Comparison of ENCODE assay signal across 1 fruit fly cellular context in genomic region chr3L:8651876-8652571, dm6.
TF ChIP-seq lines count a peak whose summit lies in the region.

No protein-coding gene starts in this region.

TF ChIP-seq in whole organism, embryonic, 481 proteins besides CTCF, POLR2A, EP300 and RAD21 (continued from another document):
- TF ChIP-seq Dbx (GFP tag; IDR thresholded peaks at IDR 0.05; lab: Robert Waterston, UW) (peak; percentile 45; the same call in 1 of the 3 replicates), Xbp1 (GFP tag; optimal IDR thresholded peaks at IDR 0.05; lab: Kevin White, UChicago) (peak; percentile 26), bbx (GFP tag; IDR thresholded peaks at IDR 0.05; lab: Robert Waterston, UW; ENCODE audit: partially characterized antibody) (peak; percentile 30; the same call in 1 of the 2 replicates), knrl (GFP tag; IDR thresholded peaks at IDR 0.05; lab: Robert Waterston, UW; ENCODE audit: partially characterized antibody) (peak; percentile 64; the same call in 1 of the 3 replicates), lola (GFP tag; optimal IDR thresholded peaks at IDR 0.05; lab: Kevin White, UChicago) (no peak), CG2199 (GFP tag; IDR thresholded peaks at IDR 0.05; lab: Robert Waterston, UW) (0 out of 3 replicates have a peak, but pooled peaks have one; percentile 26), CG14710 (tag; optimal IDR thresholded peaks at IDR 0.05; lab: Kevin White, UChicago) (peak; percentile 9), CG17829 (tag; optimal IDR thresholded peaks at IDR 0.05; lab: Kevin White, UChicago) (peak; percentile 10), CG8478 (optimal IDR thresholded peaks at IDR 0.05; lab: Kevin White, UChicago) (peak; percentile 78), phol (tag; optimal IDR thresholded peaks at IDR 0.05; lab: Kevin White, UChicago) (peak; percentile 22), gro (GFP tag; optimal IDR thresholded peaks at IDR 0.05; lab: Kevin White, UChicago) (no peak), CG31365 (tag; optimal IDR thresholded peaks at IDR 0.05; lab: Kevin White, UChicago) (peak; percentile 97), Dfd (GFP tag; optimal IDR thresholded peaks at IDR 0.05; lab: Kevin White, UChicago) (peak in 1 of 2 experiments; percentile 46), ranshi (GFP tag; IDR thresholded peaks at IDR 0.05; lab: Robert Waterston, UW) (0 out of 2 replicates have a peak, but pooled peaks have one; percentile 7), E2f2 (GFP tag; IDR thresholded peaks at IDR 0.05; lab: Robert Waterston, UW) (peak; percentile 37; the same call in 1 of the 2 replicates), CG42726 (GFP tag; IDR thresholded peaks at IDR 0.05; lab: Robert Waterston, UW; ENCODE audit: partially characterized antibody) (peak; percentile 73), Gsc (GFP tag; IDR thresholded peaks at IDR 0.05; lab: Robert Waterston, UW) (no peak), HmgZ (tag; optimal IDR thresholded peaks at IDR 0.05; lab: Kevin White, UChicago) (peak; percentile 1), Med (GFP tag; lab: Kevin White, UChicago) (peak; percentile 18), dmrt11E (tag; optimal IDR thresholded peaks at IDR 0.05; lab: Kevin White, UChicago) (peak; percentile 4), Jarid2 (GFP tag; optimal IDR thresholded peaks at IDR 0.05; lab: Kevin White, UChicago) (peak; percentile 3), Bgb (GFP tag; IDR thresholded peaks at IDR 0.05; lab: Robert Waterston, UW; ENCODE audit: partially characterized antibody) (peak; percentile 64; the same call in 1 of the 2 replicates), esg (GFP tag; conservative IDR thresholded peaks at IDR 0.05; lab: Robert Waterston, UW) (no peak), amos (GFP tag; IDR thresholded peaks at IDR 0.05; lab: Robert Waterston, UW; ENCODE audit: partially characterized antibody) (peak; percentile 65), CG4424 (GFP tag; optimal IDR thresholded peaks at IDR 0.05; lab: Kevin White, UChicago) (peak; percentile 4), slbo (GFP tag; IDR thresholded peaks at IDR 0.05; lab: Robert Waterston, UW) (peak; percentile 37; the same call in 1 of the 2 replicates), Abd-B (GFP tag; optimal IDR thresholded peaks at IDR 0.05; lab: Kevin White, UChicago) (peak; percentile 41), CG3847 (GFP tag; IDR thresholded peaks at IDR 0.05; lab: Robert Waterston, UW) (0 out of 2 replicates have a peak, but pooled peaks have one; percentile 17), Opbp (GFP tag; IDR thresholded peaks at IDR 0.05; lab: Robert Waterston, UW; ENCODE audit: partially characterized antibody) (peak; percentile 60; the same call in 1 of the 3 replicates), Dp (GFP tag; optimal IDR thresholded peaks at IDR 0.05; lab: Kevin White, UChicago) (peak; percentile 26), CG32532 (GFP tag; IDR thresholded peaks at IDR 0.05; lab: Robert Waterston, UW) (peak; percentile 51; the same call in 1 of the 2 replicates)
